Comparison of ENCODE assay signal across 6 fruit fly cellular contexts in the genomic region with DNA sequence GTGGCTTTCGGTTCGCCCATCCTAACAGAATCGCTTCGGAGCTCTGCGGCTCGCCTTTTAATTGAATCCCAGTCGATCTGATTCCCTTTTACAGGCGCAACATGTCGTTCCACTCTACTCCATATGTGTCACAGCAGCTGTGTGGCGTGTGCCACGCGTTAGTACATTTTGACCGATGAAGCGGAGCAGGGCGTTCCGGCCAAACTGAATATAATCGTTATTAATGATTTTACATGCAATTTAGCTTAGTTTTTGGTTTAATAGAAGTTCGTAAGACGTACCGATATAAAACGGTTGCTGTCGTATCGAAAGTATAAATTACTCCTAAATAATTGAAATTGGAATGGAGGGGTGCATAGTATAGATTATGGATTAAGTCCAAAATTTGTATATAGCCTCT.
TF ChIP-seq lines count a peak whose summit lies in the region.

CG11523 (minus strand) TSS at position 145 of the 400 bp plus-strand sequence.

- peak; percentile 52 to 54 for TF ChIP-seq CTCF in S2 (optimal IDR thresholded peaks at IDR 0.05; lab: Kevin White, UChicago)
- peak; percentile 72 for TF ChIP-seq CTCF in whole organism, embryonic (GFP tag; optimal IDR thresholded peaks at IDR 0.05; lab: Kevin White, UChicago)

TF ChIP-seq in whole organism, adult, 20 proteins besides CTCF, POLR2A, EP300 and RAD21 (continues in another document):
- TF ChIP-seq CG5204 (GFP tag; optimal IDR thresholded peaks at IDR 0.05; lab: Kevin White, UChicago): no peak
- TF ChIP-seq CG33017 (tag; optimal IDR thresholded peaks at IDR 0.05; lab: Kevin White, UChicago): no peak
- peak; percentile 8 for TF ChIP-seq CG7045 (GFP tag; optimal IDR thresholded peaks at IDR 0.05; lab: Kevin White, UChicago)
- no peak for TF ChIP-seq Crg-1 (GFP tag; optimal IDR thresholded peaks at IDR 0.05; lab: Kevin White, UChicago)
- TF ChIP-seq bab1 (GFP tag; optimal IDR thresholded peaks at IDR 0.05; lab: Kevin White, UChicago): no peak
- TF ChIP-seq cic (GFP tag; optimal IDR thresholded peaks at IDR 0.05; lab: Kevin White, UChicago): no peak
- no peak for TF ChIP-seq cnc (optimal IDR thresholded peaks at IDR 0.05; lab: Kevin White, UChicago)
- TF ChIP-seq CG1620 (GFP tag; optimal IDR thresholded peaks at IDR 0.05; lab: Kevin White, UChicago): peak; percentile 27
- TF ChIP-seq kay (GFP tag; lab: Kevin White, UChicago; ENCODE audit: borderline replicate concordance): no peak
- peak; percentile 34 for TF ChIP-seq CG7101 (tag; optimal IDR thresholded peaks at IDR 0.05; lab: Kevin White, UChicago)
- peak; percentile 46 for TF ChIP-seq toe (GFP tag; optimal IDR thresholded peaks at IDR 0.05; lab: Kevin White, UChicago)
- TF ChIP-seq CG11617 (GFP tag; optimal IDR thresholded peaks at IDR 0.05; lab: Kevin White, UChicago): peak; percentile 5
- peak; percentile 25 for TF ChIP-seq Hr96 (GFP tag; optimal IDR thresholded peaks at IDR 0.05; lab: Kevin White, UChicago)
- peak; percentile 28 for TF ChIP-seq pad (GFP tag; optimal IDR thresholded peaks at IDR 0.05; lab: Kevin White, UChicago)
- TF ChIP-seq Clk (GFP tag; optimal IDR thresholded peaks at IDR 0.05; lab: Kevin White, UChicago): no peak
- TF ChIP-seq ovo (GFP tag; optimal IDR thresholded peaks at IDR 0.05; lab: Kevin White, UChicago): no peak
- peak; percentile 32 for TF ChIP-seq CG12768 (GFP tag; optimal IDR thresholded peaks at IDR 0.05; lab: Kevin White, UChicago)

TF ChIP-seq in whole organism, embryonic, 481 proteins besides CTCF, POLR2A, EP300 and RAD21 (continues in another document):
- peak; percentile 71 for TF ChIP-seq kni (GFP tag; optimal IDR thresholded peaks at IDR 0.05; lab: Kevin White, UChicago)
- peak; percentile 31 for TF ChIP-seq gro (GFP tag; optimal IDR thresholded peaks at IDR 0.05; lab: Kevin White, UChicago)
- TF ChIP-seq HmgD (GFP tag; optimal IDR thresholded peaks at IDR 0.05; lab: Kevin White, UChicago): peak; percentile 11
- TF ChIP-seq CG15269 (tag; optimal IDR thresholded peaks at IDR 0.05; lab: Kevin White, UChicago): no peak
- no peak for TF ChIP-seq ato (GFP tag; IDR thresholded peaks at IDR 0.05; lab: Robert Waterston, UW; ENCODE audit: partially characterized antibody)
- no peak for TF ChIP-seq ttk (GFP tag; IDR thresholded peaks at IDR 0.05; lab: Robert Waterston, UW)
- TF ChIP-seq CG7556 (GFP tag; optimal IDR thresholded peaks at IDR 0.05; lab: Kevin White, UChicago): no peak
- no peak for TF ChIP-seq gcm (GFP tag; optimal IDR thresholded peaks at IDR 0.05; lab: Kevin White, UChicago)
- no peak for TF ChIP-seq Usf (GFP tag; optimal IDR thresholded peaks at IDR 0.05; lab: Kevin White, UChicago)
- TF ChIP-seq Oli (tag; optimal IDR thresholded peaks at IDR 0.05; lab: Kevin White, UChicago): no peak
- no peak for TF ChIP-seq CG2889 (GFP tag; IDR thresholded peaks at IDR 0.05; lab: Robert Waterston, UW)
- TF ChIP-seq ems (GFP tag; optimal IDR thresholded peaks at IDR 0.05; lab: Kevin White, UChicago): no peak
- TF ChIP-seq CkIIα-i1 (GFP tag; IDR thresholded peaks at IDR 0.05; lab: Robert Waterston, UW): no peak
- peak; percentile 42; the same call in 1 of the 2 replicates for TF ChIP-seq CG9932 (GFP tag; IDR thresholded peaks at IDR 0.05; lab: Robert Waterston, UW)
- TF ChIP-seq kah (GFP tag; optimal IDR thresholded peaks at IDR 0.05; lab: Kevin White, UChicago): no peak
- no peak for TF ChIP-seq CG18011 (GFP tag; optimal IDR thresholded peaks at IDR 0.05; lab: Kevin White, UChicago)
- no peak for TF ChIP-seq CG10959 (GFP tag; IDR thresholded peaks at IDR 0.05; lab: Robert Waterston, UW)
- TF ChIP-seq oc (tag; optimal IDR thresholded peaks at IDR 0.05; lab: Kevin White, UChicago): no peak

TF ChIP-seq in whole organism, prepupa, 60 proteins besides CTCF, POLR2A, EP300 and RAD21 (continues in another document):
- no peak for TF ChIP-seq Ets96B (tag; optimal IDR thresholded peaks at IDR 0.05; lab: Kevin White, UChicago)
- peak; percentile 23 for TF ChIP-seq CG3919 (GFP tag; optimal IDR thresholded peaks at IDR 0.05; lab: Kevin White, UChicago)
- TF ChIP-seq pdm3 (GFP tag; optimal IDR thresholded peaks at IDR 0.05; lab: Kevin White, UChicago): peak; percentile 23
- TF ChIP-seq Hr39 (GFP tag; optimal IDR thresholded peaks at IDR 0.05; lab: Kevin White, UChicago): peak; percentile 46
- no peak for TF ChIP-seq Sox102F (GFP tag; optimal IDR thresholded peaks at IDR 0.05; lab: Kevin White, UChicago)
- TF ChIP-seq Ets21C (GFP tag; optimal IDR thresholded peaks at IDR 0.05; lab: Kevin White, UChicago): peak; percentile 11
- peak; percentile 95 for TF ChIP-seq CG10669 (GFP tag; optimal IDR thresholded peaks at IDR 0.05; lab: Kevin White, UChicago)
- no peak for TF ChIP-seq vri (GFP tag; optimal IDR thresholded peaks at IDR 0.05; lab: Kevin White, UChicago)
- TF ChIP-seq Hr4 (GFP tag; optimal IDR thresholded peaks at IDR 0.05; lab: Kevin White, UChicago): no peak
- TF ChIP-seq CG6854 (GFP tag; optimal IDR thresholded peaks at IDR 0.05; lab: Kevin White, UChicago): no peak
- no peak for TF ChIP-seq topi (GFP tag; optimal IDR thresholded peaks at IDR 0.05; lab: Kevin White, UChicago)
- peak; percentile 5; the same call in 1 of the 3 replicates for TF ChIP-seq eg (GFP tag; IDR thresholded peaks at IDR 0.05; lab: Robert Waterston, UW)
- peak; percentile 21 for TF ChIP-seq CG31627 (GFP tag; optimal IDR thresholded peaks at IDR 0.05; lab: Kevin White, UChicago)
- peak; percentile 14 for TF ChIP-seq Sox14 (GFP tag; optimal IDR thresholded peaks at IDR 0.05; lab: Kevin White, UChicago)
- TF ChIP-seq Eip78C (GFP tag; lab: Kevin White, UChicago): peak; percentile 69
- TF ChIP-seq CG1621 (tag; optimal IDR thresholded peaks at IDR 0.05; lab: Kevin White, UChicago): peak; percentile 95
- TF ChIP-seq ss (GFP tag; optimal IDR thresholded peaks at IDR 0.05; lab: Kevin White, UChicago): no peak
- TF ChIP-seq fd59A (GFP tag; optimal IDR thresholded peaks at IDR 0.05; lab: Kevin White, UChicago): no peak
- no peak for TF ChIP-seq CG4318 (GFP tag; optimal IDR thresholded peaks at IDR 0.05; lab: Kevin White, UChicago)

TF ChIP-seq in whole organism, pupa, 21 proteins besides CTCF, POLR2A, EP300 and RAD21:
- TF ChIP-seq Pif1A (GFP tag; optimal IDR thresholded peaks at IDR 0.05; lab: Kevin White, UChicago) (no peak), CG8159 (tag; optimal IDR thresholded peaks at IDR 0.05; lab: Kevin White, UChicago) (peak; percentile 37), Ets98B (GFP tag; IDR thresholded peaks at IDR 0.05; lab: Robert Waterston, UW) (0 out of 2 replicates have a peak, but pooled peaks have one; percentile 7), CG15710 (tag; optimal IDR thresholded peaks at IDR 0.05; lab: Kevin White, UChicago) (peak; percentile 26), CG4496 (GFP tag; IDR thresholded peaks at IDR 0.05; lab: Robert Waterston, UW) (peak; percentile 37; the same call in 2 of the 3 replicates), CG8301 (tag; optimal IDR thresholded peaks at IDR 0.05; lab: Kevin White, UChicago) (no peak), fd96Ca (GFP tag; IDR thresholded peaks at IDR 0.05; lab: Robert Waterston, UW) (no peak), CG12605 (GFP tag; IDR thresholded peaks at IDR 0.05; lab: Robert Waterston, UW) (peak; percentile 39; the same call in 1 of the 2 replicates), CG10348 (GFP tag; IDR thresholded peaks at IDR 0.05; lab: Robert Waterston, UW) (no peak), Snoo (tag; optimal IDR thresholded peaks at IDR 0.05; lab: Kevin White, UChicago) (no peak), D1 (tag; optimal IDR thresholded peaks at IDR 0.05; lab: Kevin White, UChicago) (no peak)

TF ChIP-seq in whole organism, wandering third instar larva, 38 proteins besides CTCF, POLR2A, EP300 and RAD21 (continues in another document):
- TF ChIP-seq dsf (GFP tag; optimal IDR thresholded peaks at IDR 0.05; lab: Kevin White, UChicago; ENCODE audit: borderline replicate concordance): no peak
- TF ChIP-seq Jra (GFP tag; optimal IDR thresholded peaks at IDR 0.05; lab: Kevin White, UChicago): peak; percentile 12
- no peak for TF ChIP-seq Hr83 (GFP tag; optimal IDR thresholded peaks at IDR 0.05; lab: Kevin White, UChicago; ENCODE audit: poor library complexity, severe bottlenecking)
- no peak for TF ChIP-seq lola (GFP tag; optimal IDR thresholded peaks at IDR 0.05; lab: Kevin White, UChicago)
- peak; percentile 8 for TF ChIP-seq br (GFP tag; optimal IDR thresholded peaks at IDR 0.05; lab: Kevin White, UChicago)
- peak in 1 of 2 experiments; percentile 54 for TF ChIP-seq foxo (GFP tag; optimal IDR thresholded peaks at IDR 0.05; lab: Kevin White, UChicago)
- no peak for TF ChIP-seq psq (GFP tag; optimal IDR thresholded peaks at IDR 0.05; lab: Kevin White, UChicago)
- no peak for TF ChIP-seq pan (optimal IDR thresholded peaks at IDR 0.05; lab: Kevin White, UChicago)
- TF ChIP-seq woc (GFP tag; optimal IDR thresholded peaks at IDR 0.05; lab: Kevin White, UChicago): no peak
- TF ChIP-seq Dfd (GFP tag; optimal IDR thresholded peaks at IDR 0.05; lab: Kevin White, UChicago): no peak
- no peak for TF ChIP-seq sv (GFP tag; optimal IDR thresholded peaks at IDR 0.05; lab: Kevin White, UChicago)
- no peak for TF ChIP-seq Rel (GFP tag; optimal IDR thresholded peaks at IDR 0.05; lab: Kevin White, UChicago)
- no peak for TF ChIP-seq Rel (tag; optimal IDR thresholded peaks at IDR 0.05; lab: Kevin White, UChicago)
- TF ChIP-seq usp (GFP tag; optimal IDR thresholded peaks at IDR 0.05; lab: Kevin White, UChicago): no peak
- TF ChIP-seq HLH106 (tag; optimal IDR thresholded peaks at IDR 0.05; lab: Kevin White, UChicago): peak; percentile 48
- TF ChIP-seq N (GFP tag; optimal IDR thresholded peaks at IDR 0.05; lab: Kevin White, UChicago): no peak
- no peak for TF ChIP-seq Hr78 (GFP tag; optimal IDR thresholded peaks at IDR 0.05; lab: Kevin White, UChicago)
- no peak for TF ChIP-seq Hnf4 (GFP tag; optimal IDR thresholded peaks at IDR 0.05; lab: Kevin White, UChicago)
- no peak for TF ChIP-seq CG32264 (GFP tag; optimal IDR thresholded peaks at IDR 0.05; lab: Kevin White, UChicago)
- TF ChIP-seq Sp1 (GFP tag; optimal IDR thresholded peaks at IDR 0.05; lab: Kevin White, UChicago): no peak
- TF ChIP-seq sage (GFP tag; optimal IDR thresholded peaks at IDR 0.05; lab: Kevin White, UChicago): no peak
- TF ChIP-seq dmrt93B (GFP tag; optimal IDR thresholded peaks at IDR 0.05; lab: Kevin White, UChicago): no peak
- no peak for TF ChIP-seq dl (GFP tag; optimal IDR thresholded peaks at IDR 0.05; lab: Kevin White, UChicago; ENCODE audit: insufficient read depth in 1 of 2, partially characterized antibody in 2 of 2)
- peak; percentile 35 for TF ChIP-seq fru (GFP tag; optimal IDR thresholded peaks at IDR 0.05; lab: Kevin White, UChicago)
- TF ChIP-seq brk (GFP tag; optimal IDR thresholded peaks at IDR 0.05; lab: Kevin White, UChicago): no peak
- TF ChIP-seq Mio (GFP tag; optimal IDR thresholded peaks at IDR 0.05; lab: Kevin White, UChicago): no peak
- TF ChIP-seq Abd-B (GFP tag; optimal IDR thresholded peaks at IDR 0.05; lab: Kevin White, UChicago): no peak
- TF ChIP-seq Dif (GFP tag; optimal IDR thresholded peaks at IDR 0.05; lab: Kevin White, UChicago; ENCODE audit: partially characterized antibody): no peak
- no peak for TF ChIP-seq Myc (optimal IDR thresholded peaks at IDR 0.05; lab: Kevin White, UChicago)
